Worm (Caenorhabditis elegans) whole organism, L2 larva: ENCODE data around the gene EGAP1.5.

Experiments used
- ZK546.5 ChIP-seq: sonication (generic microtip); optimal IDR thresholded peaks from 2 replicates; lab custom pipeline; 2017; ENCODE audit warnings: missing biosample characterization, missing genetic modification characterization
- nhr-11 ChIP-seq: fragments of 150-350 bp; optimal IDR thresholded peaks from 2 replicates; lab custom pipeline; 2014; ENCODE audit warnings: missing biosample characterization, missing genetic modification characterization
- nhr-77 ChIP-seq: fragments of 150-350 bp; optimal IDR thresholded peaks from 2 replicates; lab custom pipeline; 2014; ENCODE audit warnings: missing biosample characterization, missing genetic modification characterization
- sem-4 ChIP-seq: fragments of 150-350 bp; optimal IDR thresholded peaks from 2 replicates; lab custom pipeline; 2014; ENCODE audit warnings: missing biosample characterization, missing genetic modification reagents, missing genetic modification characterization
- snpc-4 ChIP-seq: fragments of 150-350 bp; optimal IDR thresholded peaks from 2 replicates; lab custom pipeline; 2014; ENCODE audit warnings: missing biosample characterization, missing genetic modification characterization
- unc-62 ChIP-seq: fragments of 150-350 bp; optimal IDR thresholded peaks from 2 replicates; lab custom pipeline; 2014; ENCODE audit warnings: missing biosample characterization, missing genetic modification reagents, missing genetic modification characterization
- zag-1 ChIP-seq: fragments of 150-350 bp; optimal IDR thresholded peaks from 2 replicates; lab custom pipeline; 2014; ENCODE audit warnings: missing biosample characterization, missing genetic modification characterization

- no peak for TF ChIP-seq nhr-11 (tag; lab: Kevin White, UChicago)
- TF ChIP-seq unc-62 (GFP tag; lab: Kevin White, UChicago): no peak
- no peak for TF ChIP-seq ZK546.5 (tag; lab: Kevin White, UChicago)
- no peak for TF ChIP-seq sem-4 (tag; lab: Kevin White, UChicago)
- peak; percentile 19 for TF ChIP-seq zag-1 (tag; lab: Kevin White, UChicago)
- TF ChIP-seq snpc-4: no peak
- no peak for TF ChIP-seq nhr-77 (tag; lab: Kevin White, UChicago)
Observed at ce11 chrIII:5949817-5950216, 18.3 kb downstream of the EGAP1.5 start.
